Worm (Caenorhabditis elegans) whole organism, L1 larva: ENCODE data around the gene F54F2.6.

Source experiments
- fkh-10 ChIP-seq: sonication (generic microtip); optimal IDR thresholded peaks from 2 replicates; lab custom pipeline; 2017; ENCODE audit warnings: missing biosample characterization, missing genetic modification reagents, missing genetic modification characterization
- fos-1 ChIP-seq: fragments of 150-350 bp; optimal IDR thresholded peaks from 2 replicates; lab custom pipeline; 2014; ENCODE audit warnings: missing biosample characterization, missing genetic modification characterization
- snu-23 ChIP-seq: sonication (generic microtip); optimal IDR thresholded peaks from 2 replicates; lab custom pipeline; 2016; ENCODE audit warnings: missing genetic modification characterization, missing compliant biosample characterization
- unc-130 ChIP-seq: fragments of 150-350 bp; optimal IDR thresholded peaks from 2 replicates; lab custom pipeline; 2017; ENCODE audit warnings: missing biosample characterization, missing genetic modification characterization, inconsistent platforms
- xbp-1 ChIP-seq: sonication (generic microtip); optimal IDR thresholded peaks from 2 replicates; lab custom pipeline; 2016; ENCODE audit warnings: missing genetic modification characterization, missing compliant biosample characterization
- ztf-11 ChIP-seq, 2 experiments: sonication (generic microtip); optimal IDR thresholded peaks; 2 replicates each; lab custom pipeline; 2016 to 2017; ENCODE audit warnings: missing genetic modification characterization in 2 of 2, missing biosample characterization in 1 of 2, missing compliant biosample characterization in 1 of 2

- no peak for TF ChIP-seq fos-1 (tag; lab: Kevin White, UChicago)
- TF ChIP-seq xbp-1 (tag; lab: Kevin White, UChicago), result no peak
- no peak for TF ChIP-seq fkh-10 (GFP tag; lab: Kevin White, UChicago)
- no peak for TF ChIP-seq unc-130 (tag; lab: Kevin White, UChicago)
- no peak for TF ChIP-seq snu-23
- TF ChIP-seq ztf-11 (tag; optimal IDR thresholded peaks at IDR 0.05; lab: Kevin White, UChicago), result no peak
Observed at ce11 chrIII:8779912-8780311, 20.6 kb downstream of the F54F2.6 start, which contains the start of gene K02D10.4.
